Fruit fly (Drosophila melanogaster): Measurements from ENCODE around the gene CSN8.

CSN8 gene

dm6 chr2L:8376717-8377116 is 12.1 kb downstream of the CSN8 start, which contains the start of the genes CG13390 and CG17294 (continued):
- TF ChIP-seq ranshi (GFP tag; IDR thresholded peaks at IDR 0.05) (peak; percentile 100), Rx (GFP tag; IDR thresholded peaks at IDR 0.05) (peak; percentile 99), CG7357 (GFP tag; IDR thresholded peaks at IDR 0.05) (peak; percentile 98), btn (GFP tag; optimal IDR thresholded peaks at IDR 0.05) (peak; percentile 8), kay (GFP tag; optimal IDR thresholded peaks at IDR 0.05) (peak; percentile 99), dmrt11E (tag; optimal IDR thresholded peaks at IDR 0.05) (peak; percentile 99), unpg (GFP tag; optimal IDR thresholded peaks at IDR 0.05) (peak; percentile 100), mld (GFP tag; IDR thresholded peaks at IDR 0.05; ENCODE audit: partially characterized antibody) (no peak), CG12155 (GFP tag; optimal IDR thresholded peaks at IDR 0.05) (peak; percentile 99), CG5953 (GFP tag; IDR thresholded peaks at IDR 0.05) (peak; percentile 99), Kr (GFP tag; optimal IDR thresholded peaks at IDR 0.05) (peak; percentile 74), gro (GFP tag; optimal IDR thresholded peaks at IDR 0.05) (peak; percentile 97), CG31388 (GFP tag; optimal IDR thresholded peaks at IDR 0.05) (peak; percentile 99), HHEX (GFP tag; optimal IDR thresholded peaks at IDR 0.05) (peak; percentile 100), CG1024 (GFP tag; IDR thresholded peaks at IDR 0.05) (peak; percentile 97), sna (GFP tag; IDR thresholded peaks at IDR 0.05; ENCODE audit: partially characterized antibody) (peak; percentile 83), tup (GFP tag; optimal IDR thresholded peaks at IDR 0.05) (peak; percentile 98), pan (optimal IDR thresholded peaks at IDR 0.05) (no peak), pan (GFP tag; optimal IDR thresholded peaks at IDR 0.05 in 1 of 2, IDR thresholded peaks at IDR 0.05 in 1 of 2) (peak in 1 of 2 experiments; percentile 100), CG9727 (GFP tag; optimal IDR thresholded peaks at IDR 0.05) (peak; percentile 99), nmo (GFP tag; optimal IDR thresholded peaks at IDR 0.05) (peak; percentile 100), CG10274 (GFP tag; optimal IDR thresholded peaks at IDR 0.05) (peak; percentile 94), CG2712 (tag; optimal IDR thresholded peaks at IDR 0.05) (peak; percentile 100), klu (GFP tag; IDR thresholded peaks at IDR 0.05) (peak; percentile 99), sens-2 (GFP tag; IDR thresholded peaks at IDR 0.05) (peak; percentile 99), CG18599 (GFP tag; optimal IDR thresholded peaks at IDR 0.05) (peak; percentile 100), sqz (GFP tag; optimal IDR thresholded peaks at IDR 0.05) (peak; percentile 99), fu2 (GFP tag; optimal IDR thresholded peaks at IDR 0.05) (peak; percentile 86), CG2875 (GFP tag; optimal IDR thresholded peaks at IDR 0.05) (peak; percentile 98), CG13287 (GFP tag; IDR thresholded peaks at IDR 0.05; ENCODE audit: partially characterized antibody) (peak; percentile 91), Ets97D (GFP tag; optimal IDR thresholded peaks at IDR 0.05) (peak; percentile 90), Fer3 (tag; optimal IDR thresholded peaks at IDR 0.05) (peak; percentile 100), CG6175 (GFP tag; IDR thresholded peaks at IDR 0.05) (peak; percentile 99), CG1832 (GFP tag; optimal IDR thresholded peaks at IDR 0.05) (peak; percentile 2), da (GFP tag; optimal IDR thresholded peaks at IDR 0.05) (peak; percentile 92), cg (GFP tag; optimal IDR thresholded peaks at IDR 0.05) (no peak), zf30C (GFP tag; optimal IDR thresholded peaks at IDR 0.05) (peak; percentile 54), ems (GFP tag; optimal IDR thresholded peaks at IDR 0.05) (peak; percentile 97), CG13624 (GFP tag; optimal IDR thresholded peaks at IDR 0.05) (peak; percentile 97), Oli (tag; optimal IDR thresholded peaks at IDR 0.05) (peak; percentile 100), gce (GFP tag; IDR thresholded peaks at IDR 0.05) (peak; percentile 100), row (GFP tag; IDR thresholded peaks at IDR 0.05) (peak; percentile 100), esg (GFP tag; conservative IDR thresholded peaks at IDR 0.05) (peak; percentile 100), GATAe (GFP tag; conservative IDR thresholded peaks at IDR 0.05) (peak; percentile 99), maf-S (GFP tag; optimal IDR thresholded peaks at IDR 0.05) (peak; percentile 94), TFAM (GFP tag; optimal IDR thresholded peaks at IDR 0.05) (peak; percentile 91), sens (GFP tag) (peak; percentile 99), tna (GFP tag; IDR thresholded peaks at IDR 0.05; ENCODE audit: partially characterized antibody) (peak; percentile 28; the same call in 1 of the 2 replicates), Poxn (GFP tag; IDR thresholded peaks at IDR 0.05) (peak; percentile 99), CG33213 (GFP tag; optimal IDR thresholded peaks at IDR 0.05) (peak; percentile 93), ATbp (GFP tag; optimal IDR thresholded peaks at IDR 0.05) (peak; percentile 98)

Data from whole organism, embryonic.